Worm (Caenorhabditis elegans) whole organism, L2 larva: ENCODE results near the gene cest-3.

ENCODE experiments used
- C34F6.9 ChIP-seq: fragments of 150-350 bp; optimal IDR thresholded peaks from 2 replicates; lab custom pipeline; 2014; ENCODE audit warnings: missing biosample characterization, missing genetic modification characterization
- F13H6.1 ChIP-seq: sonication (generic microtip); optimal IDR thresholded peaks from 2 replicates; lab custom pipeline; 2016; ENCODE audit warnings: missing genetic modification characterization, missing compliant biosample characterization
- R02D3.7 ChIP-seq: fragments of 150-350 bp; optimal IDR thresholded peaks from 2 replicates; lab custom pipeline; 2014; ENCODE audit warnings: missing biosample characterization, missing genetic modification characterization
- Y55F3AM.14 ChIP-seq: fragments of 200-800 bp; sonication (Bioruptor generic); optimal IDR thresholded peaks from 2 replicates; lab custom pipeline; 2018; ENCODE audit warnings: mild to moderate bottlenecking, missing genetic modification characterization, missing compliant biosample characterization
- ZK546.5 ChIP-seq: sonication (generic microtip); optimal IDR thresholded peaks from 2 replicates; lab custom pipeline; 2017; ENCODE audit warnings: missing biosample characterization, missing genetic modification characterization
- alr-1 ChIP-seq: fragments of 150-350 bp; optimal IDR thresholded peaks from 2 replicates; lab custom pipeline; 2014; ENCODE audit warnings: missing biosample characterization, missing genetic modification characterization
- aly-2 ChIP-seq: fragments of 150-350 bp; optimal IDR thresholded peaks from 2 replicates; lab custom pipeline; 2014; ENCODE audit warnings: missing biosample characterization, missing genetic modification characterization
- ama-1 ChIP-seq: fragments of 150-350 bp; optimal IDR thresholded peaks from 2 replicates; lab custom pipeline; 2018; ENCODE audit warnings: inconsistent platforms
- blmp-1 ChIP-seq: sonication (generic microtip); optimal IDR thresholded peaks from 2 replicates; lab custom pipeline; 2017; ENCODE audit warnings: missing genetic modification characterization, mild to moderate bottlenecking, missing compliant biosample characterization, antibody characterized with exemption, moderate library complexity; ENCODE audit not compliant: insufficient read depth
- ceh-16 ChIP-seq: fragments of 150-350 bp; optimal IDR thresholded peaks from 2 replicates; lab custom pipeline; 2014; ENCODE audit warnings: missing biosample characterization, missing genetic modification characterization
- ceh-82 ChIP-seq: fragments of 150-350 bp; optimal IDR thresholded peaks from 2 replicates; lab custom pipeline; 2014; ENCODE audit warnings: missing biosample characterization, missing genetic modification characterization
- crh-2 ChIP-seq: sonication (generic microtip); optimal IDR thresholded peaks from 2 replicates; lab custom pipeline; 2017; ENCODE audit warnings: missing biosample characterization, missing genetic modification characterization
- dmd-4 ChIP-seq: sonication (generic microtip); optimal IDR thresholded peaks from 2 replicates; lab custom pipeline; 2017; ENCODE audit warnings: missing biosample characterization, missing genetic modification characterization
- egl-27 ChIP-seq: sonication (generic microtip); optimal IDR thresholded peaks from 3 replicates; lab custom pipeline; 2017; ENCODE audit warnings: missing biosample characterization, missing genetic modification reagents, missing genetic modification characterization
- elt-1 ChIP-seq: fragments of 150-350 bp; optimal IDR thresholded peaks from 2 replicates; lab custom pipeline; 2014; ENCODE audit warnings: missing biosample characterization, missing genetic modification characterization
- elt-3 ChIP-seq: sonication (generic microtip); optimal IDR thresholded peaks from 2 replicates; lab custom pipeline; 2017; ENCODE audit warnings: missing biosample characterization, missing genetic modification characterization
- fos-1 ChIP-seq: fragments of 150-350 bp; optimal IDR thresholded peaks from 2 replicates; lab custom pipeline; 2014; ENCODE audit warnings: missing biosample characterization, missing genetic modification characterization
- gmeb-1 ChIP-seq: fragments of 150-350 bp; optimal IDR thresholded peaks from 2 replicates; lab custom pipeline; 2014; ENCODE audit warnings: missing biosample characterization, missing genetic modification characterization
- lin-11 ChIP-seq: fragments of 150-350 bp; sonication (generic microtip); optimal IDR thresholded peaks from 2 replicates; lab custom pipeline; 2014; ENCODE audit warnings: missing biosample characterization, missing genetic modification characterization, inconsistent platforms, mixed read lengths
- lin-13 ChIP-seq: fragments of 150-350 bp; optimal IDR thresholded peaks from 2 replicates; lab custom pipeline; 2014; ENCODE audit warnings: missing biosample characterization, missing genetic modification reagents, missing genetic modification characterization
- lin-39 ChIP-seq: fragments of 150-350 bp; optimal IDR thresholded peaks from 2 replicates; lab custom pipeline; 2014; ENCODE audit warnings: missing biosample characterization, missing genetic modification reagents, missing genetic modification characterization
- lsy-2 ChIP-seq, 2 experiments: fragments of 150-350 bp in 1 of 2; sonication (generic microtip) in 1 of 2; optimal IDR thresholded peaks; 2 replicates each; lab custom pipeline; 2014 to 2017; ENCODE audit warnings: missing biosample characterization in 2 of 2, missing genetic modification characterization in 2 of 2
- mab-5 ChIP-seq: fragments of 150-350 bp; optimal IDR thresholded peaks from 2 replicates; lab custom pipeline; 2014; ENCODE audit warnings: missing biosample characterization, missing genetic modification characterization
- mbf-1 ChIP-seq: sonication (generic microtip); optimal IDR thresholded peaks from 2 replicates; lab custom pipeline; 2017; ENCODE audit warnings: missing biosample characterization, missing genetic modification characterization
- mdl-1 ChIP-seq, 2 experiments: fragments of 150-350 bp in 1 of 2; sonication (generic microtip) in 1 of 2; optimal IDR thresholded peaks; 2 replicates each; lab custom pipeline; 2017; ENCODE audit warnings: missing biosample characterization in 2 of 2, missing genetic modification characterization in 2 of 2
- nhr-10 ChIP-seq: sonication (generic microtip); optimal IDR thresholded peaks from 2 replicates; lab custom pipeline; 2017; ENCODE audit warnings: missing biosample characterization, missing genetic modification characterization
- nhr-11 ChIP-seq: fragments of 150-350 bp; optimal IDR thresholded peaks from 2 replicates; lab custom pipeline; 2014; ENCODE audit warnings: missing biosample characterization, missing genetic modification characterization
- nhr-12 ChIP-seq: fragments of 150-350 bp; optimal IDR thresholded peaks from 2 replicates; lab custom pipeline; 2014; ENCODE audit warnings: missing biosample characterization, missing genetic modification characterization
- nhr-129 ChIP-seq: fragments of 150-350 bp; optimal IDR thresholded peaks from 2 replicates; lab custom pipeline; 2014; ENCODE audit warnings: missing biosample characterization, missing genetic modification characterization
- nhr-21 ChIP-seq: fragments of 150-350 bp; optimal IDR thresholded peaks from 2 replicates; lab custom pipeline; 2014; ENCODE audit warnings: missing biosample characterization, missing genetic modification characterization
- nhr-23 ChIP-seq: fragments of 150-350 bp; optimal IDR thresholded peaks from 2 replicates; lab custom pipeline; 2014; ENCODE audit warnings: missing biosample characterization, missing genetic modification reagents, missing genetic modification characterization
- nhr-237 ChIP-seq: fragments of 150-350 bp; optimal IDR thresholded peaks from 2 replicates; lab custom pipeline; 2014; ENCODE audit warnings: missing biosample characterization, missing genetic modification characterization
- nhr-25 ChIP-seq: fragments of 150-350 bp; sonication (generic microtip); optimal IDR thresholded peaks from 3 replicates; lab custom pipeline; 2014; ENCODE audit warnings: missing biosample characterization, missing genetic modification characterization
- nhr-6 ChIP-seq: fragments of 150-350 bp; optimal IDR thresholded peaks from 2 replicates; lab custom pipeline; 2014; ENCODE audit warnings: missing biosample characterization, missing genetic modification characterization
- nhr-77 ChIP-seq: fragments of 150-350 bp; optimal IDR thresholded peaks from 2 replicates; lab custom pipeline; 2014; ENCODE audit warnings: missing biosample characterization, missing genetic modification characterization
- peb-1 ChIP-seq: fragments of 150-350 bp; optimal IDR thresholded peaks from 2 replicates; lab custom pipeline; 2014; ENCODE audit warnings: missing biosample characterization, missing genetic modification characterization
- sem-4 ChIP-seq: fragments of 150-350 bp; optimal IDR thresholded peaks from 2 replicates; lab custom pipeline; 2014; ENCODE audit warnings: missing biosample characterization, missing genetic modification reagents, missing genetic modification characterization
- skn-1 ChIP-seq: sonication (generic microtip); optimal IDR thresholded peaks from 2 replicates; lab custom pipeline; 2017; ENCODE audit warnings: missing biosample characterization, missing genetic modification characterization
- sma-3 ChIP-seq: sonication (generic microtip); optimal IDR thresholded peaks from 2 replicates; lab custom pipeline; 2016; ENCODE audit warnings: missing genetic modification reagents, missing genetic modification characterization, missing compliant biosample characterization
- sma-9 ChIP-seq, 2 experiments: fragments of 150-350 bp in 1 of 2; sonication (generic microtip) in 1 of 2; optimal IDR thresholded peaks; 2 replicates each; lab custom pipeline; 2014 to 2016; ENCODE audit warnings: missing genetic modification characterization in 2 of 2, mild to moderate bottlenecking in 1 of 2, missing biosample characterization in 1 of 2, missing compliant biosample characterization in 1 of 2, missing genetic modification reagents in 1 of 2, moderate library complexity in 1 of 2
- snpc-4 ChIP-seq: fragments of 150-350 bp; optimal IDR thresholded peaks from 2 replicates; lab custom pipeline; 2014; ENCODE audit warnings: missing biosample characterization, missing genetic modification characterization
- unc-39 ChIP-seq: fragments of 150-350 bp; optimal IDR thresholded peaks from 2 replicates; lab custom pipeline; 2014; ENCODE audit warnings: missing biosample characterization, missing genetic modification characterization
- unc-55 ChIP-seq: fragments of 150-350 bp; sonication (generic microtip); optimal IDR thresholded peaks from 3 replicates; lab custom pipeline; 2014; ENCODE audit warnings: missing biosample characterization, missing genetic modification reagents, missing genetic modification characterization
- unc-62 ChIP-seq: fragments of 150-350 bp; optimal IDR thresholded peaks from 2 replicates; lab custom pipeline; 2014; ENCODE audit warnings: missing biosample characterization, missing genetic modification reagents, missing genetic modification characterization
- zag-1 ChIP-seq: fragments of 150-350 bp; optimal IDR thresholded peaks from 2 replicates; lab custom pipeline; 2014; ENCODE audit warnings: missing biosample characterization, missing genetic modification characterization
- ztf-1 ChIP-seq: fragments of 200-800 bp; sonication (Bioruptor generic); conservative IDR thresholded peaks from 2 replicates; pipeline ENCODE4 v1.3.6; 2022; ENCODE audit warnings: missing genetic modification characterization, missing compliant biosample characterization
- ztf-11 ChIP-seq: sonication (generic microtip); optimal IDR thresholded peaks from 2 replicates; lab custom pipeline; 2017; ENCODE audit warnings: missing biosample characterization, missing genetic modification characterization
- ztf-4 ChIP-seq: fragments of 150-350 bp; optimal IDR thresholded peaks from 2 replicates; lab custom pipeline; 2014; ENCODE audit warnings: missing biosample characterization, missing genetic modification characterization

Gene cest-3

ce11 chrX:12200577-12200976 is 40.9 kb upstream of the cest-3 start:
- TF ChIP-seq F13H6.1 (tag; lab: Kevin White, UChicago) (no peak), sem-4 (tag; lab: Kevin White, UChicago) (no peak), snpc-4 (tag; lab: Kevin White, UChicago) (no peak), nhr-23 (no peak), mbf-1 (tag; lab: Kevin White, UChicago) (no peak), Y55F3AM.14 (GFP tag; lab: Kevin White, UChicago) (no peak), egl-27 (tag; lab: Kevin White, UChicago) (no peak), ceh-16 (no peak), lin-11 (no peak), nhr-237 (no peak), nhr-11 (no peak), lin-13 (peak; percentile 28), nhr-77 (tag; lab: Kevin White, UChicago) (no peak), gmeb-1 (tag; lab: Kevin White, UChicago) (no peak), elt-3 (tag; lab: Kevin White, UChicago) (no peak), sma-3 (GFP tag; lab: Kevin White, UChicago) (no peak), ama-1 (lab: Kevin White, UChicago) (no peak), unc-62 (GFP tag; lab: Kevin White, UChicago) (no peak), ztf-11 (tag; lab: Kevin White, UChicago) (no peak), nhr-25 (tag; lab: Kevin White, UChicago) (no peak), unc-55 (GFP tag; lab: Kevin White, UChicago) (peak; percentile 9), nhr-12 (tag; lab: Kevin White, UChicago) (no peak), crh-2 (tag; lab: Kevin White, UChicago) (peak; percentile 72), nhr-129 (tag; lab: Kevin White, UChicago) (peak; percentile 37), nhr-6 (tag; lab: Kevin White, UChicago) (peak; percentile 39), C34F6.9 (tag; lab: Kevin White, UChicago) (peak; percentile 72), nhr-10 (no peak), ceh-82 (no peak), unc-39 (tag; lab: Kevin White, UChicago) (no peak), blmp-1 (no peak), nhr-21 (peak; percentile 33), fos-1 (tag; lab: Kevin White, UChicago) (no peak), lsy-2 (tag; optimal IDR thresholded peaks at IDR 0.05; lab: Kevin White, UChicago) (peak in 1 of 2 experiments; percentile 59), dmd-4 (tag; lab: Kevin White, UChicago) (peak; percentile 7), R02D3.7 (tag; lab: Kevin White, UChicago) (no peak), peb-1 (no peak), ztf-4 (peak; percentile 3), ztf-1 (no peak), ZK546.5 (no peak), mdl-1 (tag; optimal IDR thresholded peaks at IDR 0.05; lab: Kevin White, UChicago) (no peak), sma-9 (GFP tag; optimal IDR thresholded peaks at IDR 0.05; lab: Kevin White, UChicago) (peak; percentile 54), sma-9 (tag; optimal IDR thresholded peaks at IDR 0.05; lab: Kevin White, UChicago) (no peak), elt-1 (tag; lab: Kevin White, UChicago) (no peak), skn-1 (tag; lab: Kevin White, UChicago) (no peak), aly-2 (tag; lab: Kevin White, UChicago) (no peak), alr-1 (no peak), mab-5 (tag; lab: Kevin White, UChicago) (no peak), zag-1 (tag; lab: Kevin White, UChicago) (no peak), lin-39 (tag; lab: Kevin White, UChicago) (no peak)
